Worm (Caenorhabditis elegans) whole organism, L3 larva: ENCODE data around the gene M03F8.7.

Source experiments
- ZK546.5 ChIP-seq: sonication (generic microtip); optimal IDR thresholded peaks from 2 replicates; lab custom pipeline; 2017; ENCODE audit warnings: missing biosample characterization, missing genetic modification characterization
- ceh-82 ChIP-seq: fragments of 150-350 bp; optimal IDR thresholded peaks from 2 replicates; lab custom pipeline; 2014; ENCODE audit warnings: missing biosample characterization, missing genetic modification characterization
- hmg-11 ChIP-seq: sonication (generic microtip); optimal IDR thresholded peaks from 2 replicates; lab custom pipeline; 2016; ENCODE audit warnings: missing genetic modification characterization, missing compliant biosample characterization
- lin-39 ChIP-seq: fragments of 150-350 bp; optimal IDR thresholded peaks from 2 replicates; lab custom pipeline; 2018; ENCODE audit warnings: missing biosample characterization, missing genetic modification reagents, missing genetic modification characterization
- lsy-12 ChIP-seq: sonication (generic microtip); optimal IDR thresholded peaks from 2 replicates; lab custom pipeline; 2016; ENCODE audit warnings: mild to moderate bottlenecking, missing genetic modification characterization, missing compliant biosample characterization
- mml-1 ChIP-seq: fragments of 150-350 bp; sonication (generic microtip); optimal IDR thresholded peaks from 3 replicates; lab custom pipeline; 2014; ENCODE audit warnings: missing biosample characterization, missing genetic modification characterization
- nhr-11 ChIP-seq: fragments of 150-350 bp; optimal IDR thresholded peaks from 2 replicates; lab custom pipeline; 2014; ENCODE audit warnings: missing biosample characterization, missing genetic modification characterization
- nhr-25 ChIP-seq: sonication (generic microtip); optimal IDR thresholded peaks from 2 replicates; lab custom pipeline; 2017; ENCODE audit warnings: missing biosample characterization, missing genetic modification characterization
- nhr-28 ChIP-seq: fragments of 150-350 bp; optimal IDR thresholded peaks from 2 replicates; lab custom pipeline; 2014; ENCODE audit warnings: missing biosample characterization, missing genetic modification characterization
- nhr-67 ChIP-seq: fragments of 150-350 bp; optimal IDR thresholded peaks from 2 replicates; lab custom pipeline; 2014; ENCODE audit warnings: missing biosample characterization, missing genetic modification characterization
- snpc-4 ChIP-seq: fragments of 150-350 bp; optimal IDR thresholded peaks from 2 replicates; lab custom pipeline; 2014; ENCODE audit warnings: missing biosample characterization, missing genetic modification characterization
- ztf-4 ChIP-seq: fragments of 150-350 bp; optimal IDR thresholded peaks from 2 replicates; lab custom pipeline; 2014; ENCODE audit warnings: missing biosample characterization, missing genetic modification characterization

Gene M03F8.7

DNA sequence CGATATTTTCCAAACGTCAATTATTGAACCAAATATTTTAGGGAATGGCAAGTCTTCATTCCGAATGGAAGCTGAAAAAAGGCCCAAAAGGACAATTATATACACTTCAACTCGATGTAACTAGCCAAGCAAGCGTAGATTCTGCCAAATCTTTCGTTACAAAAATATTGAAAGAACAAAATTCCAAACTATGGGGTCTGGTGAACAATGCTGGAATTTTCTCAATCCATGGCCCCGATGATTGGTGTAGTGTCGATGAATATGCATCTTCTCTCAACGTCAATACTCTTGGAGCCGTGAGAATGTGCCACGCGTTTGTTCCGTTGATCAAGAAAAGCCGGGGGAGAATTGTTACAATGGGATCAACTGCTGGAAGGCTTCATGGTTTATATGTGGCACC lies 47.5 kb downstream of the M03F8.7 start:
- TF ChIP-seq mml-1 (tag; lab: Kevin White, UChicago) (no peak), lsy-12 (no peak), lin-39 (tag; lab: Kevin White, UChicago) (no peak), nhr-11 (tag; lab: Kevin White, UChicago) (no peak), snpc-4 (tag; lab: Kevin White, UChicago) (no peak), nhr-25 (tag; lab: Kevin White, UChicago) (no peak), ztf-4 (tag; lab: Kevin White, UChicago) (no peak), ZK546.5 (no peak), hmg-11 (tag; lab: Kevin White, UChicago) (no peak), ceh-82 (tag; lab: Kevin White, UChicago) (no peak)

DNA sequence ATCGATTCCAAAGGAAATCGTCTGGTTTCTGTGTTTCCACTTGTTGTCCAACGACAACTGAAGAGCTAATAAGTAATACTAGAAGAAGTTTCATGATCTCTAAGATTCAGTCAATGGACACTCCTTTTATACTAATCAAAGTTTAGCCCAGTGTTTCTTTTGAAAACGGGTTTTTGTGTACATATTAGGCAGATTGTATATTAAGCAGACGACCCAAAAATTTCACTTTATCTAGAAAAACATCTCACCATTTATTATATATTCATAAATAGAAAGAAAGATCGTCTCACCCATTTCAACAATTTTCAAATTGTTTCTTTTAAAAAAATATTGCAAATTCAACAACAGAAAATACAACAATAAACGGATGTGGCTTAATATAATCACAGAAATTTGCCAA lies 50.0 kb downstream of the M03F8.7 start, which contains the start of gene C10F3.7:
TSS of gene C10F3.7 (minus strand) at position 101 of the 400 bp plus-strand sequence.
- TF ChIP-seq nhr-67 (tag; lab: Kevin White, UChicago), result no peak
- TF ChIP-seq nhr-28 (tag; lab: Kevin White, UChicago), result no peak
